Fruit fly (Drosophila melanogaster) whole organism, embryonic: Measurements from ENCODE around the gene Cdc27.

Source experiments
- Aef1 ChIP-seq: fragments of 200-800 bp; sonication (Bioruptor generic); IDR thresholded peaks from 3 replicates; pipeline ENCODE4 v1.3.6; 2022; ENCODE audit warnings: missing biosample characterization, missing genetic modification characterization
- Bteb2 ChIP-seq: fragments of 200-800 bp; sonication (Bioruptor generic); optimal IDR thresholded peaks from 2 replicates; lab custom pipeline; 2016; ENCODE audit warnings: missing biosample characterization, missing genetic modification characterization
- CG10209 ChIP-seq: fragments of 200-800 bp; sonication (Bioruptor generic); optimal IDR thresholded peaks from 3 replicates; lab custom pipeline; 2017; ENCODE audit warnings: missing biosample characterization, mild to moderate bottlenecking, missing genetic modification characterization, missing genetic modification reagents
- CG11560 ChIP-seq: fragments of 200-800 bp; sonication (Bioruptor generic); IDR thresholded peaks from 3 replicates; pipeline ENCODE4 v1.3.6; 2022; ENCODE audit warnings: missing biosample characterization, missing genetic modification characterization
- CG12071 ChIP-seq: fragments of 200-800 bp; sonication (Bioruptor generic); optimal IDR thresholded peaks from 3 replicates; lab custom pipeline; 2018; ENCODE audit warnings: missing biosample characterization, mild to moderate bottlenecking, missing genetic modification characterization
- CG12391 ChIP-seq: fragments of 200-800 bp; sonication (Bioruptor generic); optimal IDR thresholded peaks from 3 replicates; lab custom pipeline; 2018; ENCODE audit warnings: missing biosample characterization, mild to moderate bottlenecking, missing genetic modification characterization, moderate library complexity
- CG12942 ChIP-seq: fragments of 200-800 bp; sonication (Bioruptor generic); optimal IDR thresholded peaks from 3 replicates; lab custom pipeline; 2016; ENCODE audit warnings: missing biosample characterization, missing genetic modification characterization
- CG17361 ChIP-seq: fragments of 200-800 bp; sonication (Bioruptor generic); IDR thresholded peaks from 3 replicates; pipeline ENCODE4 v1.3.6; 2022; ENCODE audit warnings: missing biosample characterization, missing genetic modification characterization
- CG18599 ChIP-seq: fragments of 200-800 bp; sonication (Bioruptor generic); optimal IDR thresholded peaks from 3 replicates; lab custom pipeline; 2017; ENCODE audit warnings: missing biosample characterization, missing genetic modification characterization, mild to moderate bottlenecking, moderate library complexity, missing genetic modification reagents
- CG18764 ChIP-seq: fragments of 200-800 bp; sonication (Bioruptor generic); optimal IDR thresholded peaks from 3 replicates; lab custom pipeline; 2016; ENCODE audit warnings: missing biosample characterization, missing genetic modification characterization
- CG2116 ChIP-seq: fragments of 200-800 bp; sonication (Bioruptor generic); optimal IDR thresholded peaks from 3 replicates; lab custom pipeline; 2018; ENCODE audit warnings: missing biosample characterization, mild to moderate bottlenecking, missing genetic modification characterization
- CG2712 ChIP-seq: fragments of 200-800 bp; optimal IDR thresholded peaks from 3 replicates; lab custom pipeline; 2019; ENCODE audit warnings: missing biosample characterization, mild to moderate bottlenecking, missing genetic modification characterization, moderate library complexity
- CG3065 ChIP-seq: fragments of 200-800 bp; sonication (Bioruptor generic); optimal IDR thresholded peaks from 2 replicates; lab custom pipeline; 2016; ENCODE audit warnings: missing biosample characterization, missing genetic modification characterization
- CG33557 ChIP-seq: fragments of 200-800 bp; sonication (Bioruptor generic); optimal IDR thresholded peaks from 2 replicates; lab custom pipeline; 2019; ENCODE audit warnings: missing biosample characterization, mild to moderate bottlenecking, missing genetic modification characterization, moderate library complexity
- CG3995 ChIP-seq: fragments of 200-800 bp; sonication (Bioruptor generic); optimal IDR thresholded peaks from 3 replicates; lab custom pipeline; 2016; ENCODE audit warnings: missing biosample characterization, missing genetic modification characterization
- CG4404 ChIP-seq: fragments of 200-800 bp; sonication (Bioruptor generic); IDR thresholded peaks from 2 replicates; pipeline ENCODE4 v1.3.6; 2022; ENCODE audit warnings: missing biosample characterization, missing genetic modification characterization
- CG4617 ChIP-seq: fragments of 200-800 bp; sonication (Bioruptor generic); optimal IDR thresholded peaks from 3 replicates; lab custom pipeline; 2016; ENCODE audit warnings: missing biosample characterization, missing genetic modification characterization, borderline replicate concordance
- CG7839 ChIP-seq: fragments of 200-800 bp; sonication (Bioruptor generic); optimal IDR thresholded peaks from 3 replicates; lab custom pipeline; 2018; ENCODE audit warnings: missing biosample characterization, mild to moderate bottlenecking, missing genetic modification characterization, moderate library complexity
- CG7928 ChIP-seq: fragments of 200-800 bp; sonication (Bioruptor generic); optimal IDR thresholded peaks from 2 replicates; lab custom pipeline; 2017; ENCODE audit warnings: missing biosample characterization, mild to moderate bottlenecking, missing genetic modification characterization
- CG8388 ChIP-seq: fragments of 200-800 bp; sonication (Bioruptor generic); optimal IDR thresholded peaks from 2 replicates; lab custom pipeline; 2019; ENCODE audit warnings: missing biosample characterization, mild to moderate bottlenecking, missing genetic modification characterization, moderate library complexity
- CG8765 ChIP-seq: fragments of 200-800 bp; sonication (Bioruptor generic); IDR thresholded peaks from 2 replicates; pipeline ENCODE4 v1.3.6; 2022; ENCODE audit warnings: missing biosample characterization, missing genetic modification characterization
- CG8924 ChIP-seq: fragments of 200-800 bp; optimal IDR thresholded peaks from 3 replicates; lab custom pipeline; 2019; ENCODE audit warnings: missing biosample characterization, mild to moderate bottlenecking, missing genetic modification characterization, moderate library complexity
- CoRest ChIP-seq: fragments of 200-800 bp; sonication (Bioruptor generic); optimal IDR thresholded peaks from 3 replicates; lab custom pipeline; 2018; ENCODE audit warnings: missing biosample characterization, mild to moderate bottlenecking, missing genetic modification characterization, moderate library complexity
- Deaf1 ChIP-seq: fragments of 200-800 bp; optimal IDR thresholded peaks from 3 replicates; lab custom pipeline; 2019; ENCODE audit warnings: missing biosample characterization, mild to moderate bottlenecking, missing genetic modification characterization, moderate library complexity
- Dek ChIP-seq: fragments of 200-800 bp; sonication (Bioruptor generic); optimal IDR thresholded peaks from 3 replicates; lab custom pipeline; 2019; ENCODE audit warnings: missing biosample characterization, mild to moderate bottlenecking, missing genetic modification characterization, moderate library complexity
- Elba2 ChIP-seq: fragments of 200-800 bp; sonication (Bioruptor generic); optimal IDR thresholded peaks from 3 replicates; lab custom pipeline; 2016; ENCODE audit warnings: missing biosample characterization, missing genetic modification characterization
- HLH3B ChIP-seq: fragments of 200-800 bp; sonication (Bioruptor generic); IDR thresholded peaks from 2 replicates; pipeline ENCODE4 v1.3.6; 2022; ENCODE audit warnings: missing biosample characterization, missing genetic modification characterization
- HLHmδ ChIP-seq: fragments of 200-800 bp; sonication (Bioruptor generic); optimal IDR thresholded peaks from 2 replicates; lab custom pipeline; 2018; ENCODE audit warnings: missing biosample characterization, mild to moderate bottlenecking, missing genetic modification characterization, moderate library complexity
- HmgZ ChIP-seq: fragments of 200-800 bp; sonication (Bioruptor generic); optimal IDR thresholded peaks from 2 replicates; lab custom pipeline; 2018; ENCODE audit warnings: missing biosample characterization, mild to moderate bottlenecking, missing genetic modification characterization
- Hmx ChIP-seq: fragments of 200-800 bp; sonication (Bioruptor generic); optimal IDR thresholded peaks from 2 replicates; lab custom pipeline; 2016; ENCODE audit warnings: missing biosample characterization, missing genetic modification characterization
- Hsf ChIP-seq: fragments of 200-800 bp; sonication (Bioruptor generic); optimal IDR thresholded peaks from 3 replicates; lab custom pipeline; 2016; ENCODE audit warnings: missing biosample characterization, missing genetic modification characterization
- Myb ChIP-seq: fragments of 200-800 bp; sonication (Bioruptor generic); optimal IDR thresholded peaks from 2 replicates; lab custom pipeline; 2016; ENCODE audit warnings: missing biosample characterization, missing genetic modification characterization
- Nf-YB ChIP-seq: fragments of 200-800 bp; sonication (Bioruptor generic); optimal IDR thresholded peaks from 3 replicates; lab custom pipeline; 2019; ENCODE audit warnings: missing biosample characterization, mild to moderate bottlenecking, missing genetic modification characterization, moderate library complexity
- Rx ChIP-seq: fragments of 200-800 bp; sonication (Bioruptor generic); IDR thresholded peaks from 2 replicates; pipeline ENCODE4 v1.3.6; 2022; ENCODE audit warnings: missing biosample characterization, missing genetic modification characterization
- cato ChIP-seq: fragments of 200-800 bp; sonication (Bioruptor generic); optimal IDR thresholded peaks from 2 replicates; lab custom pipeline; 2016; ENCODE audit warnings: missing biosample characterization, missing genetic modification characterization, borderline replicate concordance
- danr ChIP-seq: fragments of 200-800 bp; sonication (Bioruptor generic); IDR thresholded peaks from 2 replicates; pipeline ENCODE4 v1.3.6; 2022; ENCODE audit warnings: missing biosample characterization, missing genetic modification characterization
- ftz-f1 ChIP-seq: fragments of 200-800 bp; sonication (Bioruptor generic); optimal IDR thresholded peaks from 2 replicates; lab custom pipeline; 2016; ENCODE audit warnings: missing biosample characterization, missing genetic modification characterization
- gem ChIP-seq: fragments of 200-800 bp; sonication (Bioruptor generic); optimal IDR thresholded peaks from 2 replicates; lab custom pipeline; 2019; ENCODE audit warnings: missing biosample characterization, mild to moderate bottlenecking, missing genetic modification characterization, moderate library complexity
- gt ChIP-seq: fragments of 200-800 bp; sonication (Bioruptor generic); IDR thresholded peaks from 2 replicates; pipeline ENCODE4 v1.3.6; 2022; ENCODE audit warnings: missing biosample characterization, missing genetic modification characterization
- hb ChIP-seq: fragments of 200-800 bp; sonication (Bioruptor generic); IDR thresholded peaks from 3 replicates; pipeline ENCODE4 v1.3.6; 2022; ENCODE audit warnings: missing biosample characterization, missing genetic modification characterization; ENCODE audit not compliant: partially characterized antibody
- luna ChIP-seq: fragments of 200-800 bp; sonication (Bioruptor generic); optimal IDR thresholded peaks from 2 replicates; lab custom pipeline; 2016; ENCODE audit warnings: missing biosample characterization, missing genetic modification characterization
- nerfin-2 ChIP-seq: fragments of 200-800 bp; sonication (Bioruptor generic); IDR thresholded peaks from 2 replicates; pipeline ENCODE4 v1.3.6; 2022; ENCODE audit warnings: missing biosample characterization, missing genetic modification characterization; ENCODE audit not compliant: partially characterized antibody
- prd ChIP-seq, 3 experiments: fragments of >200 bp in 2 of 3; fragments of 200-800 bp in 1 of 3; sonication (Bioruptor generic) in 1 of 3; optimal IDR thresholded peaks in 2 of 3; IDR thresholded peaks in 1 of 3; 2 replicates in 2 of 3; 3 replicates in 1 of 3; pipeline versions ENCODE4 v1.3.6 to Lab custom; 2017 to 2022; ENCODE audit warnings: missing biosample characterization in 1 of 3, missing genetic modification characterization in 1 of 3
- ro ChIP-seq: fragments of 200-800 bp; sonication (Bioruptor generic); IDR thresholded peaks from 2 replicates; pipeline ENCODE4 v1.3.6; 2022; ENCODE audit warnings: missing biosample characterization, missing genetic modification characterization
- run ChIP-seq: fragments of 200-800 bp; sonication (Bioruptor generic); optimal IDR thresholded peaks from 3 replicates; lab custom pipeline; 2018; ENCODE audit warnings: missing biosample characterization, mild to moderate bottlenecking, missing genetic modification characterization
- tgo ChIP-seq: fragments of 200-800 bp; sonication (Bioruptor generic); IDR thresholded peaks from 3 replicates; pipeline ENCODE4 v1.3.6; 2022; ENCODE audit warnings: missing biosample characterization, missing genetic modification characterization
- tin ChIP-seq: fragments of 200-800 bp; sonication (Bioruptor generic); optimal IDR thresholded peaks from 3 replicates; lab custom pipeline; 2016; ENCODE audit warnings: missing biosample characterization, missing genetic modification characterization
- tll ChIP-seq, 2 experiments: fragments of 200-800 bp in 1 of 2; fragments of >200 bp in 1 of 2; sonication (Bioruptor generic) in 1 of 2; optimal IDR thresholded peaks; 2 replicates each; lab custom pipeline; 2017 to 2019; ENCODE audit warnings: missing biosample characterization in 2 of 2, missing genetic modification characterization in 2 of 2, mild to moderate bottlenecking in 1 of 2, moderate library complexity in 1 of 2
- twi ChIP-seq: fragments of 200-800 bp; optimal IDR thresholded peaks from 2 replicates; lab custom pipeline; 2019; ENCODE audit warnings: missing biosample characterization, mild to moderate bottlenecking, missing genetic modification characterization, moderate library complexity
- zfh2 ChIP-seq: fragments of 200-800 bp; sonication (Bioruptor generic); optimal IDR thresholded peaks from 2 replicates; lab custom pipeline; 2016; ENCODE audit warnings: missing biosample characterization, missing genetic modification characterization

The Cdc27 gene

dm6 chr3L:7249167-7249566 lies at the start of gene Cdc27 (continued):
- TF ChIP-seq Myb (GFP tag; lab: Kevin White, UChicago) (peak; percentile 32), Hmx (GFP tag; lab: Kevin White, UChicago) (no peak), prd (optimal IDR thresholded peaks at IDR 0.05; lab: Kevin White, UChicago) (no peak), prd (GFP tag; IDR thresholded peaks at IDR 0.05; lab: Robert Waterston, UW) (peak; percentile 23; the same call in 1 of the 3 replicates), CG2116 (GFP tag; lab: Kevin White, UChicago) (peak; percentile 72), tll (GFP tag; optimal IDR thresholded peaks at IDR 0.05; lab: Kevin White, UChicago) (no peak), CG7839 (tag; lab: Kevin White, UChicago) (peak; percentile 55), gt (GFP tag; lab: Robert Waterston, UW) (no peak), nerfin-2 (GFP tag; lab: Robert Waterston, UW) (peak; percentile 49; the same call in 1 of the 2 replicates), CG7928 (no peak), CG3065 (GFP tag; lab: Kevin White, UChicago) (no peak), Nf-YB (GFP tag; lab: Kevin White, UChicago) (no peak), ro (GFP tag; lab: Robert Waterston, UW) (no peak), HLHmδ (GFP tag; lab: Kevin White, UChicago) (peak; percentile 10), CG4404 (GFP tag; lab: Robert Waterston, UW) (no peak), CG2712 (tag; lab: Kevin White, UChicago) (peak; percentile 60), twi (tag; lab: Kevin White, UChicago) (no peak), CG18764 (GFP tag; lab: Kevin White, UChicago) (peak; percentile 5), gem (tag; lab: Kevin White, UChicago) (peak; percentile 66), danr (GFP tag; lab: Robert Waterston, UW) (no peak), Hsf (GFP tag; lab: Kevin White, UChicago) (peak; percentile 46), Bteb2 (GFP tag; lab: Kevin White, UChicago) (peak; percentile 29), tgo (no peak), HLH3B (GFP tag; lab: Robert Waterston, UW) (no peak), CG33557 (GFP tag; lab: Kevin White, UChicago) (no peak), hb (GFP tag; lab: Robert Waterston, UW) (peak; percentile 61; the same call in 2 of the 3 replicates), CG4617 (GFP tag; lab: Kevin White, UChicago) (peak; percentile 93), run (tag; lab: Kevin White, UChicago) (no peak), Elba2 (GFP tag; lab: Kevin White, UChicago) (no peak), ftz-f1 (GFP tag; lab: Kevin White, UChicago) (peak; percentile 47), CG12391 (tag; lab: Kevin White, UChicago) (peak; percentile 63), CG8388 (GFP tag; lab: Kevin White, UChicago) (no peak), Aef1 (no peak), CG3995 (no peak), Rx (GFP tag; lab: Robert Waterston, UW) (no peak), CG12071 (no peak), CG11560 (peak; percentile 30; the same call in 1 of the 3 replicates), cato (GFP tag; lab: Kevin White, UChicago) (no peak), CoRest (tag; lab: Kevin White, UChicago) (peak; percentile 62), Deaf1 (tag; lab: Kevin White, UChicago) (no peak), tin (GFP tag; lab: Kevin White, UChicago) (peak; percentile 49), CG17361 (GFP tag; lab: Robert Waterston, UW) (peak; percentile 60), CG12942 (GFP tag; lab: Kevin White, UChicago) (no peak), HmgZ (peak; percentile 47), CG8765 (GFP tag; lab: Robert Waterston, UW) (no peak), CG8924 (peak; percentile 57), zfh2 (peak; percentile 8), Dek (tag; lab: Kevin White, UChicago) (peak; percentile 56), CG10209 (GFP tag; lab: Kevin White, UChicago) (peak; percentile 21), CG18599 (GFP tag; lab: Kevin White, UChicago) (no peak), luna (no peak)
